Worm (Caenorhabditis elegans) whole organism, late embryonic: ENCODE data around the gene W05B10.6.

Source experiments
- C08G9.2 ChIP-seq: sonication (generic microtip); optimal IDR thresholded peaks from 2 replicates; lab custom pipeline; 2016; ENCODE audit warnings: mild to moderate bottlenecking, missing genetic modification characterization, moderate library complexity, missing compliant biosample characterization
- C38D4.7 ChIP-seq: fragments of 200-800 bp; sonication (Bioruptor generic); optimal IDR thresholded peaks from 2 replicates; lab custom pipeline; 2018; ENCODE audit warnings: mild to moderate bottlenecking, missing genetic modification characterization, moderate library complexity, missing compliant biosample characterization
- F13H6.1 ChIP-seq: sonication (generic microtip); optimal IDR thresholded peaks from 2 replicates; lab custom pipeline; 2016; ENCODE audit warnings: missing genetic modification characterization, missing compliant biosample characterization
- K02D7.2 ChIP-seq: sonication (generic microtip); optimal IDR thresholded peaks from 2 replicates; lab custom pipeline; 2017; ENCODE audit warnings: mild to moderate bottlenecking, missing genetic modification characterization, missing compliant biosample characterization
- K09A11.1 ChIP-seq: sonication (generic microtip); optimal IDR thresholded peaks from 2 replicates; lab custom pipeline; 2017; ENCODE audit warnings: antibody characterized with exemption, mild to moderate bottlenecking, missing genetic modification characterization, missing compliant biosample characterization; ENCODE audit not compliant: insufficient read depth
- T23F11.4 ChIP-seq: fragments of 200-800 bp; sonication (Bioruptor generic); optimal IDR thresholded peaks from 2 replicates; lab custom pipeline; 2018; ENCODE audit warnings: mild to moderate bottlenecking, missing genetic modification characterization, missing compliant biosample characterization
- Y22D7AL.16 ChIP-seq: sonication (generic microtip); optimal IDR thresholded peaks from 2 replicates; lab custom pipeline; 2016; ENCODE audit warnings: missing genetic modification characterization, missing compliant biosample characterization
- ahr-1 ChIP-seq: sonication (generic microtip); optimal IDR thresholded peaks from 2 replicates; lab custom pipeline; 2016; ENCODE audit warnings: missing genetic modification characterization, missing compliant biosample characterization
- ceh-14 ChIP-seq: sonication (generic microtip); optimal IDR thresholded peaks from 2 replicates; lab custom pipeline; 2016; ENCODE audit warnings: missing genotype, missing genetic modification characterization, missing compliant biosample characterization
- ceh-2 ChIP-seq: sonication (generic microtip); optimal IDR thresholded peaks from 2 replicates; lab custom pipeline; 2016; ENCODE audit warnings: missing genotype, missing genetic modification characterization, missing compliant biosample characterization
- ceh-34 ChIP-seq: sonication (generic microtip); optimal IDR thresholded peaks from 2 replicates; lab custom pipeline; 2016; ENCODE audit warnings: mild to moderate bottlenecking, missing genetic modification characterization, missing compliant biosample characterization
- ceh-45 ChIP-seq: fragments of 200-800 bp; sonication (Bioruptor generic); IDR thresholded peaks from 2 replicates; pipeline ENCODE4 v1.3.6; 2022; ENCODE audit warnings: missing genetic modification reagents, missing genetic modification characterization, missing compliant biosample characterization
- ceh-9 ChIP-seq: sonication (generic microtip); optimal IDR thresholded peaks from 2 replicates; lab custom pipeline; 2016; ENCODE audit warnings: mild to moderate bottlenecking, missing genetic modification characterization, inconsistent platforms, missing compliant biosample characterization
- che-1 ChIP-seq: sonication (generic microtip); optimal IDR thresholded peaks from 2 replicates; lab custom pipeline; 2016; ENCODE audit warnings: mild to moderate bottlenecking, missing genetic modification characterization, missing compliant biosample characterization
- dmd-4 ChIP-seq: sonication (generic microtip); optimal IDR thresholded peaks from 2 replicates; lab custom pipeline; 2016; ENCODE audit warnings: borderline replicate concordance, missing genetic modification characterization, missing compliant biosample characterization
- dve-1 ChIP-seq: sonication (generic microtip); optimal IDR thresholded peaks from 2 replicates; lab custom pipeline; 2017; ENCODE audit warnings: antibody characterized with exemption, mild to moderate bottlenecking, missing genetic modification characterization, missing compliant biosample characterization
- elt-2 ChIP-seq: sonication (generic microtip); optimal IDR thresholded peaks from 2 replicates; lab custom pipeline; 2016; ENCODE audit warnings: missing genetic modification reagents, missing genetic modification characterization, missing compliant biosample characterization
- elt-4 ChIP-seq: sonication (generic microtip); optimal IDR thresholded peaks from 2 replicates; lab custom pipeline; 2016; ENCODE audit warnings: missing genetic modification characterization, missing compliant biosample characterization
- fax-1 ChIP-seq: sonication (generic microtip); optimal IDR thresholded peaks from 2 replicates; lab custom pipeline; 2016; ENCODE audit warnings: missing genotype, missing genetic modification characterization, missing compliant biosample characterization
- fkh-10 ChIP-seq: fragments of 150-350 bp; optimal IDR thresholded peaks from 2 replicates; lab custom pipeline; 2014; ENCODE audit warnings: missing biosample characterization, missing genetic modification reagents, missing genetic modification characterization
- fkh-6 ChIP-seq: sonication (generic microtip); optimal IDR thresholded peaks from 2 replicates; lab custom pipeline; 2016; ENCODE audit warnings: missing genetic modification characterization, missing compliant biosample characterization
- hlh-15 ChIP-seq: sonication (generic microtip); optimal IDR thresholded peaks from 2 replicates; lab custom pipeline; 2016; ENCODE audit warnings: missing genetic modification characterization, missing compliant biosample characterization
- hlh-30 ChIP-seq: sonication (generic microtip); optimal IDR thresholded peaks from 2 replicates; lab custom pipeline; 2017; ENCODE audit warnings: antibody characterized with exemption, missing genetic modification characterization, missing compliant biosample characterization; ENCODE audit not compliant: insufficient read depth
- hlh-6 ChIP-seq: sonication (generic microtip); optimal IDR thresholded peaks from 2 replicates; lab custom pipeline; 2016; ENCODE audit warnings: missing genotype, missing genetic modification characterization, missing compliant biosample characterization
- hlh-8 ChIP-seq: sonication (generic microtip); optimal IDR thresholded peaks from 2 replicates; lab custom pipeline; 2016; ENCODE audit warnings: missing genotype, missing genetic modification characterization, missing compliant biosample characterization
- lin-11 ChIP-seq: fragments of 200-800 bp; sonication (Bioruptor generic); optimal IDR thresholded peaks from 2 replicates; lab custom pipeline; 2018; ENCODE audit warnings: mild to moderate bottlenecking, missing genetic modification characterization, missing compliant biosample characterization
- madf-2 ChIP-seq: sonication (generic microtip); optimal IDR thresholded peaks from 2 replicates; lab custom pipeline; 2017; ENCODE audit warnings: missing genetic modification characterization, missing compliant biosample characterization
- mec-3 ChIP-seq: sonication (generic microtip); optimal IDR thresholded peaks from 2 replicates; lab custom pipeline; 2016; ENCODE audit warnings: borderline replicate concordance, missing genetic modification characterization, missing compliant biosample characterization
- nfya-1 ChIP-seq: sonication (generic microtip); optimal IDR thresholded peaks from 2 replicates; lab custom pipeline; 2017; ENCODE audit warnings: missing genetic modification characterization, mild to moderate bottlenecking, missing compliant biosample characterization, antibody characterized with exemption, moderate library complexity
- nhr-232 ChIP-seq: sonication (generic microtip); optimal IDR thresholded peaks from 2 replicates; lab custom pipeline; 2016; ENCODE audit warnings: missing genetic modification characterization, missing compliant biosample characterization
- npax-4 ChIP-seq: sonication (generic microtip); optimal IDR thresholded peaks from 2 replicates; lab custom pipeline; 2016; ENCODE audit warnings: missing genetic modification characterization, missing compliant biosample characterization
- pag-3 ChIP-seq: sonication (generic microtip); optimal IDR thresholded peaks from 2 replicates; lab custom pipeline; 2016; ENCODE audit warnings: missing compliant biosample characterization, missing genetic modification characterization, borderline replicate concordance
- pha-2 ChIP-seq: sonication (generic microtip); optimal IDR thresholded peaks from 2 replicates; lab custom pipeline; 2017; ENCODE audit warnings: mild to moderate bottlenecking, missing genetic modification characterization, missing compliant biosample characterization
- pqm-1 ChIP-seq: sonication (generic microtip); optimal IDR thresholded peaks from 2 replicates; lab custom pipeline; 2016; ENCODE audit warnings: missing genetic modification characterization, missing compliant biosample characterization
- pros-1 ChIP-seq: fragments of 150-350 bp; optimal IDR thresholded peaks from 2 replicates; lab custom pipeline; 2014; ENCODE audit warnings: missing biosample characterization, missing genetic modification reagents, missing genetic modification characterization
- sox-2 ChIP-seq: fragments of 200-800 bp; sonication (Bioruptor generic); IDR thresholded peaks from 2 replicates; pipeline ENCODE4 v1.3.6; 2022; ENCODE audit warnings: missing genetic modification reagents, missing genetic modification characterization, missing compliant biosample characterization
- sox-4 ChIP-seq: sonication (generic microtip); optimal IDR thresholded peaks from 2 replicates; lab custom pipeline; 2017; ENCODE audit warnings: mild to moderate bottlenecking, missing genetic modification characterization, inconsistent platforms, missing compliant biosample characterization
- tbx-7 ChIP-seq: sonication (generic microtip); optimal IDR thresholded peaks from 2 replicates; lab custom pipeline; 2016; ENCODE audit warnings: missing genotype, missing genetic modification characterization, missing compliant biosample characterization
- unc-42 ChIP-seq: sonication (generic microtip); optimal IDR thresholded peaks from 2 replicates; lab custom pipeline; 2016; ENCODE audit warnings: missing genotype, missing genetic modification characterization, missing compliant biosample characterization
- zip-5 ChIP-seq: sonication (generic microtip); optimal IDR thresholded peaks from 2 replicates; lab custom pipeline; 2016; ENCODE audit warnings: missing genetic modification characterization, missing compliant biosample characterization
- ztf-16 ChIP-seq: sonication (generic microtip); optimal IDR thresholded peaks from 2 replicates; lab custom pipeline; 2017; ENCODE audit warnings: missing genetic modification characterization, missing compliant biosample characterization

W05B10.6 gene

DNA sequence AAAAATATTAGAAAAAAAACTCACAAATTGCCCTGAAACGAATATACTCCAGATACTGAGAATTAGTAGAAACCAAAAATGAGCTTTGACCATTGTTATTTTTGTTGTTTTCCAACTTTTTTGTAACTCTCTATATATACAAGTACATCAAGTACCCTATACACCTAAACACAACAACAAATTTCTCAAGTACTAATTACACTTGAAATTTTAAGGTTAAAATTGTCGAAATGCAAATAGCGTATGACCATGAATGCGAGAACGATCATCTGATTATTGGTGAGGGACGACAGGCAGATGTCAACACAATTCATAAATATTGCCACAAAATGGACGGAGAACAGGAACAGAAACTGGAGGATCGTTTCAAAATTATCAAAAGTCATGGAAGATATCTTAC, 33.7 kb downstream of the W05B10.6 start, which contains the start of gene F56H9.9:
TSS of gene F56H9.9 (minus strand) at position 101 of the 400 bp plus-strand sequence.
- TF ChIP-seq dmd-4 (tag; lab: Kevin White, UChicago) (no peak), elt-2 (tag; lab: Kevin White, UChicago) (no peak), fkh-10 (GFP tag; lab: Kevin White, UChicago) (no peak), hlh-6 (tag; lab: Kevin White, UChicago) (no peak), tbx-7 (no peak), sox-4 (tag; lab: Kevin White, UChicago) (no peak), unc-42 (no peak), zip-5 (tag; lab: Kevin White, UChicago) (no peak), hlh-30 (tag; lab: Kevin White, UChicago) (no peak), npax-4 (no peak)

DNA sequence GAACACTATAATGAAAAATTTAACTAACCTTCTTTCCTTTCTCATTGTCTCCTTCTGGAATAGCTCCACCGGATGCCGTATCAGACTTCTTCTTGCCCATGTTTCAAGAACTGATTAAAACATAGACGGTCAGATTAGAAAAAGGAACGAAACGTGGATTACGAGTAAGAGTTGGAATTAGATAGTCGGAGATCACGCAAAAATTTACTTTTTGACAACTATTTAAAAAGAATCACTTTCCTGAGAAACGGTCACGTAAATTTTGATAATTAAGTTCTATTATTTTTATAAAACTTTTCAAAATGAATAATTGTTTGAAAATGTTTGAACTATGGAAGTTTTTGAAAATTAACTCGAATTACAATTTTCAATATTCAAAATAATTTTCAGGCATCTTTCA, 45.9 kb downstream of the W05B10.6 start, which contains the start of gene cyc-2.2:
TSS of gene cyc-2.2 (minus strand) at position 101 of the 400 bp plus-strand sequence.
- TF ChIP-seq tbx-7 (no peak), elt-4 (tag; lab: Kevin White, UChicago) (no peak), dve-1 (tag; lab: Kevin White, UChicago) (no peak), nfya-1 (tag; lab: Kevin White, UChicago) (no peak), madf-2 (tag; lab: Kevin White, UChicago) (no peak), pha-2 (tag; lab: Kevin White, UChicago) (no peak), che-1 (tag; lab: Kevin White, UChicago) (no peak), hlh-15 (tag; lab: Kevin White, UChicago) (no peak), ceh-34 (tag; lab: Kevin White, UChicago) (no peak), hlh-8 (tag; lab: Kevin White, UChicago) (no peak), K09A11.1 (tag; lab: Kevin White, UChicago) (no peak), K02D7.2 (tag; lab: Kevin White, UChicago) (no peak), mec-3 (tag; lab: Kevin White, UChicago) (no peak), ahr-1 (tag; lab: Kevin White, UChicago) (no peak), Y22D7AL.16 (no peak), ceh-9 (tag; lab: Kevin White, UChicago) (no peak), pqm-1 (tag; lab: Kevin White, UChicago) (no peak), hlh-30 (tag; lab: Kevin White, UChicago) (no peak), ceh-45 (no peak)

DNA sequence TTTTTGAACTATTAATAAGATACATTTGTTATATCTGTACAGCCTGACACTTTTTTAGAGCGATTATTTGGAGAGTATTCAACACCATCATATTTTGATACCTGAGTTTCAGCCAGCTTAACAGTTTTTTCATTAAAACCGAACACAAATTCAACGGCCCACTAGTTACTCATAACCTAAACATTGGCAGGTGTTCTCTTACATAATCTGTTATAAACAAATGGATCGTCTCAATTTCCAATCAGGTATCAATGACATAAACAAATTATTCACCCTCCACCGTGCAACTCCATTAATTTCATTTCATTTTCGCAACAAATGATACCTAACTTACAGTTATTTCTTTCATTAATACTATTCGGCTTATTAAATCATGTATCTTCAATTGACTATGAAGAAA, 47.0 kb downstream of the W05B10.6 start, which contains the start of gene cubn-1:
TSS of gene cubn-1 (plus strand) at position 301 of the 400 bp plus-strand sequence.
- TF ChIP-seq ztf-16 (no peak), F13H6.1 (no peak), pqm-1 (tag; lab: Kevin White, UChicago) (no peak), ahr-1 (tag; lab: Kevin White, UChicago) (no peak), fax-1 (tag; lab: Kevin White, UChicago) (no peak), nhr-232 (no peak), pag-3 (no peak), sox-4 (tag; lab: Kevin White, UChicago) (no peak), C38D4.7 (GFP tag; lab: Kevin White, UChicago) (no peak), T23F11.4 (GFP tag; lab: Kevin White, UChicago) (no peak), lin-11 (no peak), ceh-9 (tag; lab: Kevin White, UChicago) (no peak), ceh-14 (tag; lab: Kevin White, UChicago) (no peak), madf-2 (tag; lab: Kevin White, UChicago) (no peak), fkh-6 (tag; lab: Kevin White, UChicago) (no peak), sox-2 (GFP tag; lab: Robert Waterston, UW) (no peak), pros-1 (tag; lab: Kevin White, UChicago) (no peak), elt-2 (tag; lab: Kevin White, UChicago) (no peak), C08G9.2 (tag; lab: Kevin White, UChicago) (no peak), ceh-2 (tag; lab: Kevin White, UChicago) (no peak)
- TF ChIP-seq, all 69 proteins: peak for 0
